Worm (Caenorhabditis elegans): ENCODE measurements around the gene rpn-6.2.
A peak's percentile ranks its signal among the peaks of the same experiment; 100 is the strongest.
"Not testable (repeated sequence)": the region's sequence is repeated elsewhere in the genome, so short reads cannot be mapped to it uniquely, and the experiment has no call there.

rpn-6.2 gene

DNA sequence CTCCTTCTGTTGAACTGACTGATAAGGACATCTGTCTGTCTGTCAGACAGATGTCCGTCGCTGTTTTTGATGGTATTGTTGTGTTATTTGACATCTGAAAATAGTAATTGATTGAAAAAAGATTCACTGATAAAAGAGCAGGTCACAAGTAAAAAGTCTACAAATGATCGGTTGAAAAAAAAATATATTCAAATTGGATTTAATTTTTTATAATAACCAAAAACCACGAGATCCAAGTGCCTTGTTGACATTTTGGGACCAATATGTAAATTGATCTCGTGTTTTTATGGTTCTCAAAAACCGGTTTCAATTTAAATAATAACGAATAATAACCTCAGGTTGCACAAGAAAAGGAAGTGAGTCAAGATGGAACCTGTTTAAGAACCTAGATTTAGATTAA lies 25.2 kb upstream of the rpn-6.2 start, which contains the start of gene F59B2.13:
F59B2.13 (minus strand) TSS at position 101 of the 400 bp plus-strand sequence.
- TF ChIP-seq tab-1 (GFP tag; IDR thresholded peaks at IDR 0.05), result no peak
- TF ChIP-seq med-1 (GFP tag; optimal IDR thresholded peaks at IDR 0.05; ENCODE audit: insufficient read depth), result no peak

DNA sequence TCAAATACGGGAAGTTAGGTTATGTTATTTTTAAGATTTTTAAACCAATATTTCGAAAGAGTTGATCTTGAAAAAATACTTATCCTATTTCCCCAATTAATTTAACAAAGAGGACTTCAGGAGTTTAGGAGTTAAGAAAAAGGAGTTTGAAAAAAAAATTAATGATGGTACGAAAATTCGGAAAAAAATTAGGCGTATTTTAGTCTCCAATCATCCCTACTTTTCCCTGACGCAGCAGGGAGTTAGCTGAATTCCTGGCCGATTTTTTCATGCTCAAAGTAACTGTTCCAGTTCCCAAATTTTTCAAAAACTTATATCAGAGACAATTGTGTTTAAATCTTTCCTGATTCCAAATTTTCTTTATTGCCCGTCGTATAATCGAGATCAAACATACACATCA lies 21.8 kb upstream of the rpn-6.2 start:
- TF ChIP-seq cog-1 (tag; optimal IDR thresholded peaks at IDR 0.05) (no peak), ref-1 (GFP tag; conservative IDR thresholded peaks at IDR 0.05) (no peak)

- TF ChIP-seq ztf-29 (GFP tag; IDR thresholded peaks at IDR 0.05) (no peak), flt-1 (GFP tag; IDR thresholded peaks at IDR 0.05) (no peak), T22C8.4 (GFP tag; IDR thresholded peaks at IDR 0.05) (no peak), ztf-23 (GFP tag; IDR thresholded peaks at IDR 0.05) (no peak), med-1 (GFP tag; optimal IDR thresholded peaks at IDR 0.05; ENCODE audit: insufficient read depth) (no peak), cog-1 (tag; optimal IDR thresholded peaks at IDR 0.05) (no peak), ref-1 (GFP tag; conservative IDR thresholded peaks at IDR 0.05) (no peak), klf-2 (GFP tag; conservative IDR thresholded peaks at IDR 0.05) (no peak)
Measured at ce11 chrIII:9022535-9022934, 20.7 kb upstream of the rpn-6.2 start, which contains the start of gene F59B2.14. F59B2.14 (minus strand) TSS chrIII:9022635.

DNA sequence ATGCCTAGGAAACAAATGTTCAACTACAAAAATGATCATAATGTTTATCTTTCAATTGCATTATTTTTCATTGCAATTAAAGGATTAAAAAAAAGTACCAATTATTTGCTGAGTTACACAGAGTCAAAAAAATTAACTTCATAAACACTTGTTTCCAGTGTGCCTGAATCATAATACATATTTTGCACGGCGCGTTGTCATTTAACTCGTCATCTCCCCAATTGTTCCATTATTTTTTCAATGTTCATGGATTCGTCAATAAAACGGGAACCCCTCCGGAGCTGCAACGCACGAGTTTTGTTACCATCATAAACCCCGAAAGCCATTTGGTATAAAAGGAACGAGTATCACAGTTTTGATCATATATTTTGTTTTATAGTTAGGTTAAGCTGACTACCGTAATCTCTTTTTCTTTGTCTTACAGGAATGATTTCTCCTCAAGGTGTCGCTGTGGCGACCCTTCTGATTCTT lies 15.4 kb upstream of the rpn-6.2 start, which contains the start of gene F59B2.12:
F59B2.12 (plus strand) TSS at position 421 of the 471 bp plus-strand sequence.
- TF ChIP-seq tab-1 (GFP tag; IDR thresholded peaks at IDR 0.05) (no peak), cog-1 (tag; optimal IDR thresholded peaks at IDR 0.05) (no peak), T22C8.4 (GFP tag; IDR thresholded peaks at IDR 0.05) (no peak), klf-2 (GFP tag; conservative IDR thresholded peaks at IDR 0.05) (no peak), ztf-29 (GFP tag; IDR thresholded peaks at IDR 0.05) (no peak), med-1 (GFP tag; optimal IDR thresholded peaks at IDR 0.05; ENCODE audit: insufficient read depth) (no peak), flt-1 (GFP tag; IDR thresholded peaks at IDR 0.05) (no peak), ztf-23 (GFP tag; IDR thresholded peaks at IDR 0.05) (no peak), ref-1 (GFP tag; conservative IDR thresholded peaks at IDR 0.05) (no peak)

ce11 chrIII:9012309-9012708 lies 10.5 kb upstream of the rpn-6.2 start, which contains the start of gene F59B2.9:
F59B2.9 (minus strand) TSS chrIII:9012409.
- no peak for TF ChIP-seq flt-1 (GFP tag; IDR thresholded peaks at IDR 0.05)
- no peak for TF ChIP-seq ztf-23 (GFP tag; IDR thresholded peaks at IDR 0.05)
- TF ChIP-seq ztf-29 (GFP tag; IDR thresholded peaks at IDR 0.05), result no peak
- no peak for TF ChIP-seq T22C8.4 (GFP tag; IDR thresholded peaks at IDR 0.05)
- no peak for TF ChIP-seq med-1 (GFP tag; optimal IDR thresholded peaks at IDR 0.05; ENCODE audit: insufficient read depth)
- no peak for TF ChIP-seq cog-1 (tag; optimal IDR thresholded peaks at IDR 0.05)
- no peak for TF ChIP-seq klf-2 (GFP tag; conservative IDR thresholded peaks at IDR 0.05)

ce11 chrIII:9010047-9010446 lies 8.2 kb upstream of the rpn-6.2 start, which contains the start of gene F59B2.8:
F59B2.8 (minus strand) TSS chrIII:9010197.
- TF ChIP-seq klf-2 (GFP tag; conservative IDR thresholded peaks at IDR 0.05) (no peak), cog-1 (tag; optimal IDR thresholded peaks at IDR 0.05) (no peak), flt-1 (GFP tag; IDR thresholded peaks at IDR 0.05) (0 out of 2 replicates have a peak, but pooled peaks have one; percentile 54), ref-1 (GFP tag; conservative IDR thresholded peaks at IDR 0.05) (no peak), ztf-29 (GFP tag; IDR thresholded peaks at IDR 0.05) (peak; percentile 23; the same call in 1 of the 2 replicates)

DNA sequence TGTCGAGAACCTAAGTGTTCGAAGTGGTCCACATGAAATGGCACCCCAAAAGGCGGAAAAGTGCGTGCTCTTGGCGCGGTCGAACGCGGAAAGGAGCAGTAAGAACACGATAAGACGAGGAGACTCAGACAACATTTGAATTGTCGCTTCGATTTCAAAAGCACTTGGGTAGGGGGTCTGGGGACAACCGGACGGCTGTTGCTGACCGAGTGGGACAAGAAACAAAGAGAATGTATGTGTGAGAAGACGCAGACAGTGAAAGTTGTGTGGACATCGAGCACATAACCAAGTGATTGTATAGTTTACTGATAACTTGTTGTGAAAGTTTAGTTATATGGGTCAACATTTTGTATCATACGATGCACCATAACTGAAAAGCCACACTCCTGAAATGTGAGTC lies 5.4 kb upstream of the rpn-6.2 start:
- no peak for TF ChIP-seq T22C8.4 (GFP tag; IDR thresholded peaks at IDR 0.05)
- TF ChIP-seq ztf-23 (GFP tag; IDR thresholded peaks at IDR 0.05), result no peak
- no peak for TF ChIP-seq flt-1 (GFP tag; IDR thresholded peaks at IDR 0.05)
- no peak for TF ChIP-seq ref-1 (GFP tag; conservative IDR thresholded peaks at IDR 0.05)
- no peak for TF ChIP-seq ztf-29 (GFP tag; IDR thresholded peaks at IDR 0.05)
- peak; percentile 20 for TF ChIP-seq cog-1 (tag; optimal IDR thresholded peaks at IDR 0.05)
- no peak for TF ChIP-seq med-1 (GFP tag; optimal IDR thresholded peaks at IDR 0.05; ENCODE audit: insufficient read depth)
- 0 out of 2 replicates have a peak, but pooled peaks have one; percentile 7 for TF ChIP-seq tab-1 (GFP tag; IDR thresholded peaks at IDR 0.05)
- no peak for TF ChIP-seq klf-2 (GFP tag; conservative IDR thresholded peaks at IDR 0.05)

ce11 chrIII:9005905-9006372 lies 4.1 kb upstream of the rpn-6.2 start, which contains the start of gene rab-6.1:
rab-6.1 (minus strand) TSS chrIII:9005955.
- TF ChIP-seq flt-1 (GFP tag; IDR thresholded peaks at IDR 0.05); med-1 (GFP tag; optimal IDR thresholded peaks at IDR 0.05; ENCODE audit: insufficient read depth); klf-2 (GFP tag; conservative IDR thresholded peaks at IDR 0.05): not testable (repeated sequence)

- TF ChIP-seq flt-1 (GFP tag; IDR thresholded peaks at IDR 0.05) (no peak), tab-1 (GFP tag; IDR thresholded peaks at IDR 0.05) (no peak), ztf-23 (GFP tag; IDR thresholded peaks at IDR 0.05) (no peak), ref-1 (GFP tag; conservative IDR thresholded peaks at IDR 0.05) (no peak), cog-1 (tag; optimal IDR thresholded peaks at IDR 0.05) (no peak), T22C8.4 (GFP tag; IDR thresholded peaks at IDR 0.05) (no peak), ztf-29 (GFP tag; IDR thresholded peaks at IDR 0.05) (no peak), klf-2 (GFP tag; conservative IDR thresholded peaks at IDR 0.05) (no peak), med-1 (GFP tag; optimal IDR thresholded peaks at IDR 0.05; ENCODE audit: insufficient read depth) (no peak)
Measured at ce11 chrIII:9004658-9005057, 2.9 kb upstream of the rpn-6.2 start.

- TF ChIP-seq ztf-29 (GFP tag; IDR thresholded peaks at IDR 0.05) (no peak), ref-1 (GFP tag; conservative IDR thresholded peaks at IDR 0.05) (no peak), ztf-23 (GFP tag; IDR thresholded peaks at IDR 0.05) (no peak), tab-1 (GFP tag; IDR thresholded peaks at IDR 0.05) (no peak), cog-1 (tag; optimal IDR thresholded peaks at IDR 0.05) (no peak), T22C8.4 (GFP tag; IDR thresholded peaks at IDR 0.05) (no peak), flt-1 (GFP tag; IDR thresholded peaks at IDR 0.05) (no peak), klf-2 (GFP tag; conservative IDR thresholded peaks at IDR 0.05) (no peak), med-1 (GFP tag; optimal IDR thresholded peaks at IDR 0.05; ENCODE audit: insufficient read depth) (no peak)
Measured at ce11 chrIII:9002545-9002944, 746 bp upstream of the rpn-6.2 start, which contains the start of the genes F59B2.15 and zif-1. F59B2.15 (minus strand) TSS chrIII:9002645. zif-1 (plus strand) TSS chrIII:9002779.
